Fruit fly (Drosophila melanogaster) whole organism: ENCODE data around the gene CG12715.

Experiments used
- Dll ChIP-seq: fragments of >200 bp; optimal IDR thresholded peaks from 2 replicates; lab custom pipeline; 2017
- EcR ChIP-seq, 2 experiments: fragments of >200 bp; optimal IDR thresholded peaks; 2 replicates each; lab custom pipeline; 2017; ENCODE audit warnings: missing biosample characterization in 2 of 2, missing genetic modification characterization in 2 of 2, missing genetic modification reagents in 2 of 2

DNA sequence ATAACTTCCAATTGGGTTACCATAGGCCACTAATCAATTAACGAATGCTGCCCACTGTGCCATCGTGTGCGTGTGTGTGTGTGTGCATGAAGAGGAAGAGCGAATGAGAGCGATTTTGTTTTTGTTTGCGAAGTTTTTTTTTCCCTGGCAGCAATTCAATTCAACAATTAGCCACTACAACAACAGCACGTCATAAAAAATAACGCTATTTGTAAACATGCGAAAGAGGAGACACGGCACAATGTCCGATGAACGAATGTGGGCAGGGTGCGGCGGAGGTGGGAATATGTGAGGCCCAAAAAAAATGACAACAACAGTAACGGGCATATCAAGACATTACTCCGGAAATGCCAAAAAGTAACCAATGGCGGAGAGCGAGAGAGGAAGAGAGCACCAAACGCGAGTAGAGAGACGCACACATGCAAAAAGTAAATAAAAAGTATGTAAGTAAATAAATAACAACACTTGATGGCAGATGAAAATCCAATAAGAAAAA, 32.3 kb upstream of the CG12715 start:
- TF ChIP-seq EcR (GFP tag; optimal IDR thresholded peaks at IDR 0.05; lab: Kevin White, UChicago) (no peak), Dll (peak; percentile 15)
